Fruit fly (Drosophila melanogaster): ENCODE measurements around the gene Ir92a.

Ir92a gene

dm6 chr3R:20316599-20316998, 22.2 kb upstream of the Ir92a start:
- TF ChIP-seq CG17801 (GFP tag; optimal IDR thresholded peaks at IDR 0.05; ENCODE audit: partially characterized antibody): no peak

dm6 chr3R:20317402-20318165, 21.2 kb upstream of the Ir92a start:
- no peak for TF ChIP-seq CG17801 (GFP tag; optimal IDR thresholded peaks at IDR 0.05; ENCODE audit: partially characterized antibody)

dm6 chr3R:20318166-20318690, 20.5 kb upstream of the Ir92a start:
- TF ChIP-seq CG17801 (GFP tag; optimal IDR thresholded peaks at IDR 0.05; ENCODE audit: partially characterized antibody): no peak

- TF ChIP-seq CG17801 (GFP tag; optimal IDR thresholded peaks at IDR 0.05; ENCODE audit: partially characterized antibody): peak; percentile 89
These were observed 10.9 kb upstream of the Ir92a start, which contains the start of the genes CG4360 and Sirt2 for dm6 chr3R:20327572-20328483. TSS of gene CG4360 (minus strand) at chr3R:20328003. TSS of gene Sirt2 (plus strand) at chr3R:20328465.

dm6 chr3R:20332688-20333087, 6.1 kb upstream of the Ir92a start:
- no peak for TF ChIP-seq CG17801 (GFP tag; optimal IDR thresholded peaks at IDR 0.05; ENCODE audit: partially characterized antibody)

DNA sequence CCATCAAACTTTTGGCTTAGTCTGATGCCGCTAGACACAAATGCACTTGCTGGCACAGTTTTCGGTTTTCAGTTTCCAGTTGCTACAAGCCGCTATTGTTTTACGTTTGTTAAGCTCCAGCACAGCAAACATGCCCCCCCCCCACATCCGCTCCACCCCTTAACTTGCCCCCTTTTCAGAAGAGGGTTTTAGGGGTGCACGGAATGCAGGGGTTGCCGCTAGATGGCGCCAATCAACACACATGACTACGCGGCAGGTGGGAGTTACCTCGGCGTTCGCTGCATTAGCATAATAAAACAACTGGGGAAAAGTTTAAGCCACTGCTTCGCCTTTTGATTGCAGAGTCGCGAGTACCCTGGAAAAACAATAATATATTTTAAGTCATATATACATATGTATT, 8.1 kb downstream of the Ir92a start:
- TF ChIP-seq CG17801 (GFP tag; optimal IDR thresholded peaks at IDR 0.05; ENCODE audit: partially characterized antibody): no peak

DNA sequence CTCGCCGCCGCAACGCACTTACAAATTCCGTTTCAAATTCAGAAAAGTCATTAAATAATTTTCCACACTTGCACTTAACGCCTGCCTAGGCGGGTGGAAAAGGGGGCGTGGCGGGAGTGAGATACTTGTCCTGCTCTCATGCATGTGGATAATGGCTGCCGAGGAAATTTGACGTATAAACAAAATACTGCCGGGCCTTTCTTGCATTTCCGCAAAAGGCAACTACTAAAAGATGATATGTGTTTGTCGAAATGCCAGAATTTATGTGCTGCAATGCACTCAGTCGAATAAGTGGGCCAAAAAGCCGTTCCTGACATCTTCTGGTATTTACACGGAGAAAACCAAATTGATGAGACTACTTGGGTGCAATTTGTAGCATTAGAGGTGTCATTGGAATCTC, 11.5 kb downstream of the Ir92a start:
- TF ChIP-seq CG17801 (GFP tag; optimal IDR thresholded peaks at IDR 0.05; ENCODE audit: partially characterized antibody): no peak

dm6 chr3R:20360008-20360407, 21.2 kb downstream of the Ir92a start, which contains the start of gene MtnC:
TSS of gene MtnC (plus strand) at chr3R:20360308.
- TF ChIP-seq CG17801 (GFP tag; optimal IDR thresholded peaks at IDR 0.05; ENCODE audit: partially characterized antibody): no peak
